Fruit fly (Drosophila melanogaster) whole organism, embryonic: ENCODE results near the gene CG42571.
A peak's percentile ranks its signal among the peaks of the same experiment; 100 is the strongest.

Experiments
- Atf-2 ChIP-seq: fragments of 200-800 bp; sonication (Bioruptor generic); optimal IDR thresholded peaks from 2 replicates; lab custom pipeline; 2016; ENCODE audit warnings: missing biosample characterization, missing genetic modification characterization
- Bdp1 ChIP-seq: fragments of 200-800 bp; sonication (Bioruptor generic); optimal IDR thresholded peaks from 3 replicates; lab custom pipeline; 2016; ENCODE audit warnings: missing biosample characterization, missing genetic modification characterization
- CG10147 ChIP-seq: fragments of 200-800 bp; sonication (Bioruptor generic); optimal IDR thresholded peaks from 2 replicates; lab custom pipeline; 2019; ENCODE audit warnings: missing biosample characterization, mild to moderate bottlenecking, missing genetic modification characterization, moderate library complexity
- CG10209 ChIP-seq: fragments of 200-800 bp; sonication (Bioruptor generic); optimal IDR thresholded peaks from 3 replicates; lab custom pipeline; 2017; ENCODE audit warnings: missing biosample characterization, mild to moderate bottlenecking, missing genetic modification characterization, missing genetic modification reagents
- CG10267 ChIP-seq: fragments of 200-800 bp; sonication (Bioruptor generic); optimal IDR thresholded peaks from 2 replicates; lab custom pipeline; 2018; ENCODE audit warnings: missing biosample characterization, mild to moderate bottlenecking, missing genetic modification characterization, moderate library complexity
- CG11085 ChIP-seq: fragments of 200-800 bp; sonication (Bioruptor generic); IDR thresholded peaks from 2 replicates; pipeline ENCODE4 v1.3.6; 2022; ENCODE audit warnings: missing biosample characterization, missing genetic modification characterization
- CG11247 ChIP-seq: fragments of 200-800 bp; sonication (Bioruptor generic); IDR thresholded peaks from 2 replicates; pipeline ENCODE4 v1.3.6; 2022; ENCODE audit warnings: missing biosample characterization, missing genetic modification characterization
- CG12299 ChIP-seq: fragments of 200-800 bp; sonication (Bioruptor generic); optimal IDR thresholded peaks from 2 replicates; lab custom pipeline; 2018; ENCODE audit warnings: missing biosample characterization, mild to moderate bottlenecking, missing genetic modification characterization
- CG12744 ChIP-seq: fragments of 200-800 bp; sonication (Bioruptor generic); optimal IDR thresholded peaks from 2 replicates; lab custom pipeline; 2016; ENCODE audit warnings: missing biosample characterization, missing genetic modification characterization
- CG15696 ChIP-seq: fragments of 200-800 bp; sonication (Bioruptor generic); optimal IDR thresholded peaks from 2 replicates; lab custom pipeline; 2019; ENCODE audit warnings: missing biosample characterization, mild to moderate bottlenecking, missing genetic modification characterization, moderate library complexity
- CG17186 ChIP-seq: fragments of 200-800 bp; sonication (Bioruptor generic); optimal IDR thresholded peaks from 3 replicates; lab custom pipeline; 2017; ENCODE audit warnings: missing biosample characterization, missing genetic modification reagents, missing genetic modification characterization
- CG17385 ChIP-seq: fragments of 200-800 bp; sonication (Bioruptor generic); optimal IDR thresholded peaks from 3 replicates; lab custom pipeline; 2018; ENCODE audit warnings: missing biosample characterization, mild to moderate bottlenecking, missing genetic modification characterization
- CG17568 ChIP-seq: fragments of 200-800 bp; sonication (Bioruptor generic); optimal IDR thresholded peaks from 2 replicates; lab custom pipeline; 2018; ENCODE audit warnings: missing biosample characterization, mild to moderate bottlenecking, missing genetic modification characterization, moderate library complexity
- CG17802 ChIP-seq: fragments of 200-800 bp; sonication (Bioruptor generic); optimal IDR thresholded peaks from 2 replicates; lab custom pipeline; 2018; ENCODE audit warnings: missing biosample characterization, mild to moderate bottlenecking, missing genetic modification characterization, moderate library complexity
- CG18619 ChIP-seq: fragments of 200-800 bp; sonication (Bioruptor generic); optimal IDR thresholded peaks from 3 replicates; lab custom pipeline; 2017; ENCODE audit warnings: missing biosample characterization, mild to moderate bottlenecking, missing genetic modification characterization
- CG3163 ChIP-seq: fragments of 200-800 bp; sonication (Bioruptor generic); optimal IDR thresholded peaks from 3 replicates; lab custom pipeline; 2016; ENCODE audit warnings: missing biosample characterization, missing genetic modification characterization
- CG33213 ChIP-seq: fragments of 200-800 bp; sonication (Bioruptor generic); optimal IDR thresholded peaks from 3 replicates; lab custom pipeline; 2016; ENCODE audit warnings: missing biosample characterization, missing genetic modification characterization
- CG33557 ChIP-seq: fragments of 200-800 bp; sonication (Bioruptor generic); optimal IDR thresholded peaks from 2 replicates; lab custom pipeline; 2019; ENCODE audit warnings: missing biosample characterization, mild to moderate bottlenecking, missing genetic modification characterization, moderate library complexity
- CG6813 ChIP-seq: fragments of 200-800 bp; sonication (Bioruptor generic); optimal IDR thresholded peaks from 2 replicates; lab custom pipeline; 2017; ENCODE audit warnings: missing biosample characterization, missing genetic modification characterization, mild to moderate bottlenecking, moderate library complexity, missing genetic modification reagents
- CG8290 ChIP-seq, 3 experiments: fragments of 200-800 bp; sonication (Bioruptor generic); optimal IDR thresholded peaks; 2 replicates each; lab custom pipeline; 2016 to 2019; ENCODE audit warnings: missing biosample characterization in 3 of 3, missing genetic modification characterization in 3 of 3, mild to moderate bottlenecking in 2 of 3, moderate library complexity in 1 of 3
- D19B ChIP-seq: fragments of 200-800 bp; sonication (Bioruptor generic); optimal IDR thresholded peaks from 2 replicates; lab custom pipeline; 2017; ENCODE audit warnings: missing biosample characterization, mild to moderate bottlenecking, missing genetic modification characterization
- Dad ChIP-seq: fragments of 200-800 bp; sonication (Bioruptor generic); optimal IDR thresholded peaks from 3 replicates; lab custom pipeline; 2016; ENCODE audit warnings: missing biosample characterization, missing genetic modification characterization
- Doc3 ChIP-seq: fragments of 200-800 bp; sonication (Bioruptor generic); IDR thresholded peaks from 3 replicates; pipeline ENCODE4 v1.3.6; 2022; ENCODE audit warnings: missing biosample characterization, missing genetic modification characterization; ENCODE audit not compliant: partially characterized antibody
- Elba2 ChIP-seq: fragments of 200-800 bp; sonication (Bioruptor generic); optimal IDR thresholded peaks from 3 replicates; lab custom pipeline; 2016; ENCODE audit warnings: missing biosample characterization, missing genetic modification characterization
- Hr3 ChIP-seq: fragments of 200-800 bp; sonication (Bioruptor generic); optimal IDR thresholded peaks from 3 replicates; lab custom pipeline; 2016; ENCODE audit warnings: missing biosample characterization, missing genetic modification characterization
- Med ChIP-seq: fragments of 200-800 bp; sonication (Bioruptor generic); peaks from one replicate; lab custom pipeline; 2016; ENCODE audit warnings: missing biosample characterization, missing genetic modification characterization, mild to moderate bottlenecking, inconsistent platforms, moderate library complexity
- NFAT ChIP-seq: fragments of 200-800 bp; sonication (Bioruptor generic); IDR thresholded peaks from 2 replicates; pipeline ENCODE4 v1.3.6; 2022; ENCODE audit warnings: missing biosample characterization, missing genetic modification characterization
- Side ChIP-seq: fragments of 200-800 bp; sonication (Bioruptor generic); optimal IDR thresholded peaks from 2 replicates; lab custom pipeline; 2016; ENCODE audit warnings: missing biosample characterization, missing genetic modification characterization
- Sox100B ChIP-seq: fragments of 200-800 bp; sonication (Bioruptor generic); optimal IDR thresholded peaks from 3 replicates; lab custom pipeline; 2018; ENCODE audit warnings: missing biosample characterization, mild to moderate bottlenecking, missing genetic modification characterization
- abd-A ChIP-seq: fragments of 200-800 bp; sonication (Bioruptor generic); optimal IDR thresholded peaks from 3 replicates; lab custom pipeline; 2019; ENCODE audit warnings: missing biosample characterization, mild to moderate bottlenecking, missing genetic modification characterization, moderate library complexity
- ac ChIP-seq: fragments of 200-800 bp; sonication (Bioruptor generic); optimal IDR thresholded peaks from 3 replicates; lab custom pipeline; 2017; ENCODE audit warnings: missing biosample characterization, mild to moderate bottlenecking, missing genetic modification characterization
- al ChIP-seq: fragments of 200-800 bp; sonication (Bioruptor generic); IDR thresholded peaks from 2 replicates; pipeline ENCODE4 v1.3.6; 2022; ENCODE audit warnings: missing biosample characterization, missing genetic modification characterization
- bab2 ChIP-seq: fragments of 200-800 bp; sonication (Bioruptor generic); optimal IDR thresholded peaks from 2 replicates; lab custom pipeline; 2016; ENCODE audit warnings: missing biosample characterization, missing genetic modification characterization
- cas ChIP-seq: fragments of 200-800 bp; sonication (Bioruptor generic); IDR thresholded peaks from 2 replicates; pipeline ENCODE4 v1.3.6; 2022; ENCODE audit warnings: missing biosample characterization, missing genetic modification characterization
- caup ChIP-seq: fragments of 200-800 bp; sonication (Bioruptor generic); optimal IDR thresholded peaks from 3 replicates; lab custom pipeline; 2017; ENCODE audit warnings: missing biosample characterization, mild to moderate bottlenecking, missing genetic modification characterization, moderate library complexity; ENCODE audit not compliant: severe bottlenecking
- crol ChIP-seq: fragments of 200-800 bp; sonication (Bioruptor generic); IDR thresholded peaks from 2 replicates; pipeline ENCODE4 v1.3.6; 2022; ENCODE audit warnings: missing biosample characterization, missing genetic modification characterization
- danr ChIP-seq: fragments of 200-800 bp; sonication (Bioruptor generic); IDR thresholded peaks from 2 replicates; pipeline ENCODE4 v1.3.6; 2022; ENCODE audit warnings: missing biosample characterization, missing genetic modification characterization
- dmrt11E ChIP-seq: fragments of 200-800 bp; sonication (Bioruptor generic); optimal IDR thresholded peaks from 3 replicates; lab custom pipeline; 2018; ENCODE audit warnings: missing biosample characterization, mild to moderate bottlenecking, missing genetic modification characterization, moderate library complexity
- fd64A ChIP-seq: fragments of 200-800 bp; sonication (Bioruptor generic); optimal IDR thresholded peaks from 3 replicates; lab custom pipeline; 2018; ENCODE audit warnings: missing biosample characterization, mild to moderate bottlenecking, missing genetic modification characterization
- gsb ChIP-seq: fragments of 200-800 bp; sonication (Bioruptor generic); IDR thresholded peaks from 2 replicates; pipeline ENCODE4 v1.3.6; 2022; ENCODE audit warnings: missing biosample characterization, missing genetic modification characterization
- lab ChIP-seq: fragments of 200-800 bp; sonication (Bioruptor generic); optimal IDR thresholded peaks from 3 replicates; lab custom pipeline; 2017; ENCODE audit warnings: missing biosample characterization, missing genetic modification characterization, mild to moderate bottlenecking, moderate library complexity, missing genetic modification reagents
- luna ChIP-seq: fragments of 200-800 bp; sonication (Bioruptor generic); optimal IDR thresholded peaks from 2 replicates; lab custom pipeline; 2016; ENCODE audit warnings: missing biosample characterization, missing genetic modification characterization
- onecut ChIP-seq: fragments of 200-800 bp; sonication (Bioruptor generic); IDR thresholded peaks from 2 replicates; pipeline ENCODE4 v1.3.6; 2022; ENCODE audit warnings: missing biosample characterization, missing genetic modification characterization
- org-1 ChIP-seq: fragments of 200-800 bp; sonication (Bioruptor generic); optimal IDR thresholded peaks from 2 replicates; lab custom pipeline; 2017; ENCODE audit warnings: missing biosample characterization, missing genetic modification characterization
- sim ChIP-seq: fragments of 200-800 bp; sonication (Bioruptor generic); IDR thresholded peaks from 2 replicates; pipeline ENCODE4 v1.3.6; 2022; ENCODE audit warnings: missing biosample characterization, missing genetic modification characterization
- sisA ChIP-seq: fragments of 200-800 bp; sonication (Bioruptor generic); IDR thresholded peaks from 2 replicates; pipeline ENCODE4 v1.3.6; 2022; ENCODE audit warnings: missing biosample characterization, missing genetic modification characterization
- sna ChIP-seq: fragments of 200-800 bp; sonication (Bioruptor generic); IDR thresholded peaks from 2 replicates; pipeline ENCODE4 v1.3.6; 2022; ENCODE audit warnings: missing biosample characterization, missing genetic modification characterization; ENCODE audit not compliant: partially characterized antibody
- ttk ChIP-seq: fragments of 200-800 bp; sonication (Bioruptor generic); IDR thresholded peaks from 2 replicates; pipeline ENCODE4 v2.1.2; 2022; ENCODE audit warnings: missing biosample characterization, missing genetic modification characterization
- tx ChIP-seq: fragments of 200-800 bp; sonication (Bioruptor generic); optimal IDR thresholded peaks from 2 replicates; lab custom pipeline; 2016; ENCODE audit warnings: missing biosample characterization, missing genetic modification characterization
- unpg ChIP-seq: fragments of 200-800 bp; sonication (Bioruptor generic); optimal IDR thresholded peaks from 3 replicates; lab custom pipeline; 2018; ENCODE audit warnings: missing biosample characterization, mild to moderate bottlenecking, missing genetic modification characterization, moderate library complexity
- yki ChIP-seq: fragments of >200 bp; optimal IDR thresholded peaks from 3 replicates; lab custom pipeline; 2018

The CG42571 gene

dm6 chr3L:15741843-15742242, 25.6 kb downstream of the CG42571 start:
- TF ChIP-seq CG12744 (GFP tag; lab: Kevin White, UChicago) (no peak), dmrt11E (tag; lab: Kevin White, UChicago) (no peak), CG12299 (no peak), Doc3 (GFP tag; lab: Robert Waterston, UW) (no peak), sim (GFP tag; lab: Robert Waterston, UW) (no peak), gsb (GFP tag; lab: Robert Waterston, UW) (no peak), CG10209 (GFP tag; lab: Kevin White, UChicago) (peak; percentile 25), abd-A (no peak), ac (GFP tag; lab: Kevin White, UChicago) (no peak), Sox100B (GFP tag; lab: Kevin White, UChicago) (peak; percentile 7), CG11247 (GFP tag; lab: Robert Waterston, UW) (no peak), Bdp1 (no peak), CG17802 (tag; lab: Kevin White, UChicago) (no peak), CG17568 (peak; percentile 13), caup (peak; percentile 10), unpg (GFP tag; lab: Kevin White, UChicago) (peak; percentile 3), Side (no peak), sna (GFP tag; lab: Robert Waterston, UW) (no peak), yki (lab: Kevin White, UChicago) (no peak), CG15696 (tag; lab: Kevin White, UChicago) (no peak), Hr3 (no peak), CG17385 (GFP tag; lab: Kevin White, UChicago) (no peak), CG11085 (GFP tag; lab: Robert Waterston, UW) (0 out of 2 replicates have a peak, but pooled peaks have one; percentile 17), sisA (GFP tag; lab: Robert Waterston, UW) (no peak), CG8290 (GFP tag; optimal IDR thresholded peaks at IDR 0.05; lab: Kevin White, UChicago) (no peak), CG8290 (tag; optimal IDR thresholded peaks at IDR 0.05; lab: Kevin White, UChicago) (peak in 1 of 2 experiments; percentile 20), tx (GFP tag; lab: Kevin White, UChicago) (no peak), CG18619 (GFP tag; lab: Kevin White, UChicago) (peak; percentile 29), crol (GFP tag; lab: Robert Waterston, UW) (no peak), Atf-2 (no peak), org-1 (GFP tag; lab: Kevin White, UChicago) (peak; percentile 42), CG33557 (GFP tag; lab: Kevin White, UChicago) (no peak), Med (GFP tag; lab: Kevin White, UChicago) (peak; percentile 27), cas (GFP tag; lab: Robert Waterston, UW) (no peak), lab (GFP tag; lab: Kevin White, UChicago) (peak; percentile 49), CG33213 (GFP tag; lab: Kevin White, UChicago) (no peak), bab2 (no peak), NFAT (GFP tag; lab: Robert Waterston, UW) (no peak), D19B (GFP tag; lab: Kevin White, UChicago) (no peak), onecut (GFP tag; lab: Robert Waterston, UW) (no peak), al (GFP tag; lab: Robert Waterston, UW) (no peak), CG10147 (GFP tag; lab: Kevin White, UChicago) (peak; percentile 17), ttk (GFP tag; lab: Robert Waterston, UW) (no peak), danr (no peak), Elba2 (GFP tag; lab: Kevin White, UChicago) (peak; percentile 59), CG10267 (tag; lab: Kevin White, UChicago) (no peak), fd64A (GFP tag; lab: Kevin White, UChicago) (peak; percentile 5), CG6813 (GFP tag; lab: Kevin White, UChicago) (peak; percentile 25), CG17186 (no peak), luna (GFP tag; lab: Kevin White, UChicago) (no peak), CG3163 (GFP tag; lab: Kevin White, UChicago) (no peak), Dad (GFP tag; lab: Kevin White, UChicago) (no peak)
